Fruit fly (Drosophila melanogaster) whole organism, embryonic: ENCODE data around the gene CG10214.
A peak's percentile ranks its signal among the peaks of the same experiment; 100 is the strongest.

Experiments used
- Bdp1 ChIP-seq: fragments of 200-800 bp; sonication (Bioruptor generic); optimal IDR thresholded peaks from 3 replicates; lab custom pipeline; 2016; ENCODE audit warnings: missing biosample characterization, missing genetic modification characterization
- BtbVII ChIP-seq: fragments of 200-800 bp; sonication (Bioruptor generic); optimal IDR thresholded peaks from 3 replicates; lab custom pipeline; 2017; ENCODE audit warnings: missing biosample characterization, mild to moderate bottlenecking, missing genetic modification characterization
- CG1024 ChIP-seq: fragments of 200-800 bp; sonication (Bioruptor generic); IDR thresholded peaks from 2 replicates; pipeline ENCODE4 v1.3.6; 2022; ENCODE audit warnings: missing biosample characterization, missing genetic modification characterization
- CG10274 ChIP-seq: fragments of 200-800 bp; sonication (Bioruptor generic); optimal IDR thresholded peaks from 3 replicates; lab custom pipeline; 2017; ENCODE audit warnings: missing biosample characterization, mild to moderate bottlenecking, missing genetic modification characterization
- CG12155 ChIP-seq: fragments of 200-800 bp; sonication (Bioruptor generic); optimal IDR thresholded peaks from 3 replicates; lab custom pipeline; 2016; ENCODE audit warnings: missing biosample characterization, missing genetic modification characterization
- CG12236 ChIP-seq: fragments of 200-800 bp; sonication (Bioruptor generic); optimal IDR thresholded peaks from 2 replicates; lab custom pipeline; 2016; ENCODE audit warnings: missing biosample characterization, missing genetic modification characterization
- CG12744 ChIP-seq: fragments of 200-800 bp; sonication (Bioruptor generic); optimal IDR thresholded peaks from 2 replicates; lab custom pipeline; 2016; ENCODE audit warnings: missing biosample characterization, missing genetic modification characterization
- CG1529 ChIP-seq: fragments of 200-800 bp; sonication (Bioruptor generic); optimal IDR thresholded peaks from 3 replicates; lab custom pipeline; 2018; ENCODE audit warnings: missing biosample characterization, missing genetic modification characterization
- CG1647 ChIP-seq: fragments of 200-800 bp; sonication (Bioruptor generic); optimal IDR thresholded peaks from 3 replicates; lab custom pipeline; 2016; ENCODE audit warnings: missing biosample characterization, missing genetic modification characterization
- CG16813 ChIP-seq: fragments of 200-800 bp; sonication (Bioruptor generic); IDR thresholded peaks from 3 replicates; pipeline ENCODE4 v1.3.6; 2022; ENCODE audit warnings: missing biosample characterization, missing genetic modification characterization; ENCODE audit not compliant: partially characterized antibody
- CG17186 ChIP-seq: fragments of 200-800 bp; sonication (Bioruptor generic); optimal IDR thresholded peaks from 3 replicates; lab custom pipeline; 2017; ENCODE audit warnings: missing biosample characterization, missing genetic modification reagents, missing genetic modification characterization
- CG17361 ChIP-seq: fragments of 200-800 bp; sonication (Bioruptor generic); IDR thresholded peaks from 3 replicates; pipeline ENCODE4 v1.3.6; 2022; ENCODE audit warnings: missing biosample characterization, missing genetic modification characterization
- CG18262 ChIP-seq: fragments of 200-800 bp; optimal IDR thresholded peaks from 3 replicates; lab custom pipeline; 2019; ENCODE audit warnings: missing biosample characterization, mild to moderate bottlenecking, missing genetic modification characterization, moderate library complexity
- CG18619 ChIP-seq: fragments of 200-800 bp; sonication (Bioruptor generic); optimal IDR thresholded peaks from 3 replicates; lab custom pipeline; 2017; ENCODE audit warnings: missing biosample characterization, mild to moderate bottlenecking, missing genetic modification characterization
- CG2678 ChIP-seq: fragments of 200-800 bp; sonication (Bioruptor generic); optimal IDR thresholded peaks from 3 replicates; lab custom pipeline; 2019; ENCODE audit warnings: missing biosample characterization, mild to moderate bottlenecking, missing genetic modification characterization, moderate library complexity
- CG30431 ChIP-seq: fragments of 200-800 bp; sonication (Bioruptor generic); optimal IDR thresholded peaks from 2 replicates; lab custom pipeline; 2017; ENCODE audit warnings: missing biosample characterization, missing genetic modification characterization
- CG33213 ChIP-seq: fragments of 200-800 bp; sonication (Bioruptor generic); optimal IDR thresholded peaks from 3 replicates; lab custom pipeline; 2016; ENCODE audit warnings: missing biosample characterization, missing genetic modification characterization
- CG34224 ChIP-seq: fragments of 200-800 bp; sonication (Bioruptor generic); IDR thresholded peaks from 3 replicates; pipeline ENCODE4 v1.3.6; 2022; ENCODE audit warnings: missing biosample characterization, missing genetic modification characterization; ENCODE audit not compliant: partially characterized antibody
- CG3726 ChIP-seq: fragments of 200-800 bp; sonication (Bioruptor generic); IDR thresholded peaks from 3 replicates; pipeline ENCODE4, ENCODE4 v1.3.6; 2022; ENCODE audit warnings: missing biosample characterization, missing genetic modification characterization
- CG4854 ChIP-seq: fragments of 200-800 bp; sonication (Bioruptor generic); optimal IDR thresholded peaks from 2 replicates; lab custom pipeline; 2016; ENCODE audit warnings: missing biosample characterization, missing genetic modification characterization, inconsistent platforms
- CG6683 ChIP-seq: fragments of 200-800 bp; sonication (Bioruptor generic); optimal IDR thresholded peaks from 2 replicates; lab custom pipeline; 2017; ENCODE audit warnings: missing biosample characterization, mild to moderate bottlenecking, missing genetic modification characterization, missing genetic modification reagents
- CG7372 ChIP-seq: fragments of 200-800 bp; sonication (Bioruptor generic); IDR thresholded peaks from 2 replicates; pipeline ENCODE4 v1.3.6; 2022; ENCODE audit warnings: missing biosample characterization, missing genetic modification characterization
- CG7745 ChIP-seq: fragments of 200-800 bp; sonication (Bioruptor generic); optimal IDR thresholded peaks from 2 replicates; lab custom pipeline; 2018; ENCODE audit warnings: missing biosample characterization, mild to moderate bottlenecking, missing genetic modification characterization, moderate library complexity
- CG7963 ChIP-seq: fragments of 200-800 bp; sonication (Bioruptor generic); IDR thresholded peaks from 3 replicates; pipeline ENCODE4 v1.3.6; 2022; ENCODE audit warnings: missing biosample characterization, missing genetic modification characterization; ENCODE audit not compliant: partially characterized antibody
- CG8765 ChIP-seq: fragments of 200-800 bp; sonication (Bioruptor generic); IDR thresholded peaks from 2 replicates; pipeline ENCODE4 v1.3.6; 2022; ENCODE audit warnings: missing biosample characterization, missing genetic modification characterization
- Dfd ChIP-seq, 2 experiments: fragments of >200 bp; optimal IDR thresholded peaks; 2 replicates each; lab custom pipeline; 2017; ENCODE audit warnings: missing biosample characterization in 2 of 2, missing genetic modification characterization in 2 of 2
- Doc3 ChIP-seq: fragments of 200-800 bp; sonication (Bioruptor generic); IDR thresholded peaks from 3 replicates; pipeline ENCODE4 v1.3.6; 2022; ENCODE audit warnings: missing biosample characterization, missing genetic modification characterization; ENCODE audit not compliant: partially characterized antibody
- Gsc ChIP-seq: fragments of 200-800 bp; sonication (Bioruptor generic); IDR thresholded peaks from 2 replicates; pipeline ENCODE4 v1.3.6; 2022; ENCODE audit warnings: missing biosample characterization, missing genetic modification characterization
- Max ChIP-seq: fragments of 200-800 bp; sonication (Bioruptor generic); optimal IDR thresholded peaks from 2 replicates; lab custom pipeline; 2016; ENCODE audit warnings: missing biosample characterization, mild to moderate bottlenecking, missing genetic modification characterization
- Med ChIP-seq: fragments of 200-800 bp; sonication (Bioruptor generic); peaks from one replicate; lab custom pipeline; 2016; ENCODE audit warnings: missing biosample characterization, missing genetic modification characterization, mild to moderate bottlenecking, inconsistent platforms, moderate library complexity
- NC2β ChIP-seq: fragments of 200-800 bp; sonication (Bioruptor generic); optimal IDR thresholded peaks from 2 replicates; lab custom pipeline; 2016; ENCODE audit warnings: missing biosample characterization, missing genetic modification characterization
- Nf-YC ChIP-seq: fragments of 200-800 bp; optimal IDR thresholded peaks from 3 replicates; lab custom pipeline; 2019; ENCODE audit warnings: missing biosample characterization, mild to moderate bottlenecking, missing genetic modification characterization, moderate library complexity
- Optix ChIP-seq: fragments of 200-800 bp; sonication (Bioruptor generic); IDR thresholded peaks from 3 replicates; pipeline ENCODE4 v1.3.6; 2022; ENCODE audit warnings: missing biosample characterization, missing genetic modification characterization
- Poxn ChIP-seq: fragments of 200-800 bp; sonication (Bioruptor generic); IDR thresholded peaks from 2 replicates; pipeline ENCODE4 v1.3.6; 2022; ENCODE audit warnings: missing biosample characterization, missing genetic modification characterization
- Taf1 ChIP-seq: fragments of 200-800 bp; sonication (Bioruptor generic); IDR thresholded peaks from 2 replicates; pipeline ENCODE4 v1.3.6; 2022; ENCODE audit warnings: missing biosample characterization, missing genetic modification characterization
- ab ChIP-seq: fragments of 200-800 bp; sonication (Bioruptor generic); optimal IDR thresholded peaks from 2 replicates; lab custom pipeline; 2016; ENCODE audit warnings: missing biosample characterization, missing genetic modification characterization
- dm ChIP-seq: fragments of 200-800 bp; sonication (Bioruptor generic); optimal IDR thresholded peaks from 3 replicates; lab custom pipeline; 2016; ENCODE audit warnings: missing biosample characterization, missing genetic modification characterization
- gfzf ChIP-seq: fragments of 200-800 bp; sonication (Bioruptor generic); optimal IDR thresholded peaks from 2 replicates; lab custom pipeline; 2016; ENCODE audit warnings: missing biosample characterization, mild to moderate bottlenecking, missing genetic modification characterization, moderate library complexity
- h ChIP-seq: fragments of >200 bp; optimal IDR thresholded peaks from 2 replicates; lab custom pipeline; 2017
- hb ChIP-seq: fragments of 200-800 bp; sonication (Bioruptor generic); IDR thresholded peaks from 3 replicates; pipeline ENCODE4 v1.3.6; 2022; ENCODE audit warnings: missing biosample characterization, missing genetic modification characterization; ENCODE audit not compliant: partially characterized antibody
- mam ChIP-seq: fragments of 200-800 bp; sonication (Bioruptor generic); optimal IDR thresholded peaks from 3 replicates; lab custom pipeline; 2016; ENCODE audit warnings: missing biosample characterization, missing genetic modification characterization
- nerfin-1 ChIP-seq: fragments of 200-800 bp; sonication (Bioruptor generic); optimal IDR thresholded peaks from 3 replicates; lab custom pipeline; 2019; ENCODE audit warnings: missing biosample characterization, mild to moderate bottlenecking, missing genetic modification characterization, moderate library complexity
- pfk ChIP-seq: fragments of 200-800 bp; sonication (Bioruptor generic); optimal IDR thresholded peaks from 2 replicates; lab custom pipeline; 2018; ENCODE audit warnings: missing biosample characterization, mild to moderate bottlenecking, missing genetic modification characterization, moderate library complexity
- phol ChIP-seq: fragments of 200-800 bp; sonication (Bioruptor generic); optimal IDR thresholded peaks from 3 replicates; lab custom pipeline; 2018; ENCODE audit warnings: missing biosample characterization, mild to moderate bottlenecking, missing genetic modification characterization, moderate library complexity
- prd ChIP-seq, 3 experiments: fragments of >200 bp in 2 of 3; fragments of 200-800 bp in 1 of 3; sonication (Bioruptor generic) in 1 of 3; optimal IDR thresholded peaks in 2 of 3; IDR thresholded peaks in 1 of 3; 2 replicates in 2 of 3; 3 replicates in 1 of 3; pipeline versions ENCODE4 v1.3.6 to Lab custom; 2017 to 2022; ENCODE audit warnings: missing biosample characterization in 1 of 3, missing genetic modification characterization in 1 of 3
- repo ChIP-seq: fragments of 200-800 bp; sonication (Bioruptor generic); optimal IDR thresholded peaks from 2 replicates; lab custom pipeline; 2016; ENCODE audit warnings: missing biosample characterization, missing genetic modification characterization
- ro ChIP-seq: fragments of 200-800 bp; sonication (Bioruptor generic); IDR thresholded peaks from 2 replicates; pipeline ENCODE4 v1.3.6; 2022; ENCODE audit warnings: missing biosample characterization, missing genetic modification characterization
- run ChIP-seq: fragments of 200-800 bp; sonication (Bioruptor generic); optimal IDR thresholded peaks from 3 replicates; lab custom pipeline; 2018; ENCODE audit warnings: missing biosample characterization, mild to moderate bottlenecking, missing genetic modification characterization
- slou ChIP-seq: fragments of 200-800 bp; sonication (Bioruptor generic); optimal IDR thresholded peaks from 3 replicates; lab custom pipeline; 2016; ENCODE audit warnings: missing biosample characterization, missing genetic modification characterization
- tx ChIP-seq: fragments of 200-800 bp; sonication (Bioruptor generic); optimal IDR thresholded peaks from 2 replicates; lab custom pipeline; 2016; ENCODE audit warnings: missing biosample characterization, missing genetic modification characterization

CG10214 gene

dm6 chr3R:23781466-23781935 lies 14.2 kb upstream of the CG10214 start, which contains the start of the genes Nup98-96 and mbc (continued):
- TF ChIP-seq prd (optimal IDR thresholded peaks at IDR 0.05; lab: Kevin White, UChicago) (no peak), prd (GFP tag; IDR thresholded peaks at IDR 0.05; lab: Robert Waterston, UW) (peak; percentile 92), ro (no peak), CG33213 (GFP tag; lab: Kevin White, UChicago) (peak; percentile 91), Poxn (GFP tag; lab: Robert Waterston, UW) (peak; percentile 44; the same call in 1 of the 2 replicates), CG7963 (GFP tag; lab: Robert Waterston, UW) (no peak), Bdp1 (GFP tag; lab: Kevin White, UChicago) (peak; percentile 79), BtbVII (GFP tag; lab: Kevin White, UChicago) (peak; percentile 51), mam (GFP tag; lab: Kevin White, UChicago) (peak; percentile 96), CG34224 (GFP tag; lab: Robert Waterston, UW) (no peak), Gsc (GFP tag; lab: Robert Waterston, UW) (peak; percentile 62; the same call in 1 of the 2 replicates), CG30431 (peak; percentile 89), CG17361 (peak; percentile 88), repo (GFP tag; lab: Kevin White, UChicago) (peak; percentile 81), pfk (GFP tag; lab: Kevin White, UChicago) (peak; percentile 57), CG1024 (GFP tag; lab: Robert Waterston, UW) (no peak; the same call in none of the 2 replicates), CG3726 (GFP tag; lab: Robert Waterston, UW) (peak; percentile 75; the same call in 2 of the 3 replicates), CG18262 (tag; lab: Kevin White, UChicago) (peak; percentile 78), Dfd (GFP tag; optimal IDR thresholded peaks at IDR 0.05; lab: Kevin White, UChicago) (peak in 1 of 2 experiments; percentile 76), h (lab: Kevin White, UChicago) (no peak), CG17186 (peak; percentile 85), CG18619 (GFP tag; lab: Kevin White, UChicago) (peak; percentile 81), phol (tag; lab: Kevin White, UChicago) (peak; percentile 93), hb (GFP tag; lab: Robert Waterston, UW) (no peak), tx (peak; percentile 91), CG4854 (GFP tag; lab: Kevin White, UChicago) (peak; percentile 78), Optix (GFP tag; lab: Robert Waterston, UW) (peak; percentile 87), CG6683 (no peak), CG12155 (GFP tag; lab: Kevin White, UChicago) (peak; percentile 89), CG7745 (tag; lab: Kevin White, UChicago) (peak; percentile 95), CG7372 (GFP tag; lab: Robert Waterston, UW) (peak; percentile 82), NC2β (peak; percentile 82), nerfin-1 (peak; percentile 72), Taf1 (GFP tag; lab: Robert Waterston, UW) (peak; percentile 73), dm (GFP tag; lab: Kevin White, UChicago) (peak; percentile 95), Med (peak; percentile 98), CG1647 (GFP tag; lab: Kevin White, UChicago) (peak; percentile 89), gfzf (GFP tag; lab: Kevin White, UChicago) (peak; percentile 99), ab (peak; percentile 91), Nf-YC (tag; lab: Kevin White, UChicago) (peak; percentile 75), Max (GFP tag; lab: Kevin White, UChicago) (peak; percentile 88), CG12236 (GFP tag; lab: Kevin White, UChicago) (peak; percentile 84), CG8765 (GFP tag; lab: Robert Waterston, UW) (peak; percentile 84), Doc3 (GFP tag; lab: Robert Waterston, UW) (no peak), run (tag; lab: Kevin White, UChicago) (peak; percentile 6), CG10274 (GFP tag; lab: Kevin White, UChicago) (peak; percentile 2), CG12744 (GFP tag; lab: Kevin White, UChicago) (peak; percentile 76), slou (GFP tag; lab: Kevin White, UChicago) (peak; percentile 45), CG16813 (no peak; the same call in 2 of the 3 replicates), CG2678 (tag; lab: Kevin White, UChicago) (peak; percentile 85), CG1529 (peak; percentile 64)
